Fruit fly (Drosophila melanogaster): ENCODE data around the gene Sdic1.

DNA sequence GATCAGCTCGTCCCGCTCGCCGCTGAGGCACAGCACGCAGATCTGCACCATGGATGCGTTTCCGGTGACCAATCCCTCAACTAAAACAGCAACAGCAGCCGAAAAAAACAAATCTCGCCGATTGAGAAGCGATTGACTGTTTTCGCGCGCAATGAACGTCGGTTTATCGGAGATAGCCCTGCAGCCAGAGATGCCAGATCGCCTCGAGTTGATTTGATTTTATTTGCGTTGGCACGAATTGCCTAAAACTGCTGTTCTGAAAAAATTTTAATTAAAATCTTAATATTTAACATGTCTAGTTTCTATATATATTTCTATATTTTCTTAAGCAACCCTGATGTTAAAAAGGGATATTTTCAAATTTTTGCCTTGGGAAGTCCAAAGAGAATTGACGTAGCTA, 15.9 kb downstream of the Sdic1 start:
- TF ChIP-seq usp (GFP tag; optimal IDR thresholded peaks at IDR 0.05) (no peak), psq (optimal IDR thresholded peaks at IDR 0.05) (no peak)
